Worm (Caenorhabditis elegans) whole organism, young adult: ENCODE measurements around the gene C26E6.12.
A peak's percentile ranks its signal among the peaks of the same experiment; 100 is the strongest.

ENCODE experiments used
- B0019.2 ChIP-seq: fragments of 200-800 bp; sonication (Bioruptor generic); conservative IDR thresholded peaks from 2 replicates; pipeline ENCODE4 v1.3.6; 2022; ENCODE audit warnings: missing genetic modification reagents, missing genetic modification characterization, missing compliant biosample characterization
- B0035.1 ChIP-seq: sonication (generic microtip); optimal IDR thresholded peaks from 2 replicates; lab custom pipeline; 2016; ENCODE audit warnings: missing genetic modification characterization, mild to moderate bottlenecking, missing compliant biosample characterization, missing genotype, missing genetic modification reagents
- B0261.1 ChIP-seq: sonication (generic microtip); optimal IDR thresholded peaks from 2 replicates; lab custom pipeline; 2016; ENCODE audit warnings: mild to moderate bottlenecking, missing genetic modification characterization, moderate library complexity, missing compliant biosample characterization
- F22D6.2 ChIP-seq: sonication (generic microtip); optimal IDR thresholded peaks from 2 replicates; lab custom pipeline; 2016; ENCODE audit warnings: mild to moderate bottlenecking, missing genetic modification characterization, missing compliant biosample characterization
- F39B2.1 ChIP-seq: fragments of 200-800 bp; sonication (Bioruptor generic); IDR thresholded peaks from 2 replicates; pipeline ENCODE4 v1.3.6; 2022; ENCODE audit warnings: missing genetic modification reagents, missing genetic modification characterization, missing compliant biosample characterization
- F57C9.4 ChIP-seq: sonication (generic microtip); optimal IDR thresholded peaks from 2 replicates; lab custom pipeline; 2017; ENCODE audit warnings: mild to moderate bottlenecking, missing genetic modification characterization, missing compliant biosample characterization
- T26A5.8 ChIP-seq: sonication (generic microtip); optimal IDR thresholded peaks from 2 replicates; lab custom pipeline; 2016; ENCODE audit warnings: missing genetic modification characterization, missing compliant biosample characterization
- Y53G8AR.9 ChIP-seq: fragments of 200-800 bp; sonication (Bioruptor generic); conservative IDR thresholded peaks from 2 replicates; pipeline ENCODE4 v1.3.6; 2022; ENCODE audit warnings: missing genetic modification reagents, missing genetic modification characterization, missing compliant biosample characterization
- Y56A3A.18 ChIP-seq: fragments of 200-800 bp; sonication (Bioruptor generic); IDR thresholded peaks from 2 replicates; pipeline ENCODE4 v1.3.6; 2022; ENCODE audit warnings: missing genetic modification reagents, missing genetic modification characterization, missing compliant biosample characterization
- Y79H2A.3 ChIP-seq: fragments of 200-800 bp; sonication (Bioruptor generic); conservative IDR thresholded peaks from 2 replicates; pipeline ENCODE4 v1.3.6; 2022; ENCODE audit warnings: missing genetic modification reagents, missing genetic modification characterization, missing compliant biosample characterization
- ama-1 ChIP-seq, 3 experiments: fragments of 150-350 bp in 1 of 3; sonication (generic microtip) in 2 of 3; optimal IDR thresholded peaks; 2 replicates each; lab custom pipeline; 2014 to 2018; ENCODE audit warnings: missing biosample characterization in 2 of 3, missing genetic modification characterization in 2 of 3, missing genetic modification reagents in 2 of 3
- attf-3 ChIP-seq: fragments of 200-800 bp; sonication (Bioruptor generic); conservative IDR thresholded peaks from 2 replicates; pipeline ENCODE4 v1.3.6; 2022; ENCODE audit warnings: missing genetic modification reagents, missing genetic modification characterization, missing compliant biosample characterization
- ceh-58 ChIP-seq: fragments of 200-800 bp; sonication (Bioruptor generic); IDR thresholded peaks from 2 replicates; pipeline ENCODE4 v1.3.6; 2022; ENCODE audit warnings: missing genetic modification characterization, missing compliant biosample characterization
- dpff-1 ChIP-seq: sonication (generic microtip); optimal IDR thresholded peaks from 2 replicates; lab custom pipeline; 2017; ENCODE audit warnings: mild to moderate bottlenecking, missing genetic modification characterization, missing compliant biosample characterization
- efl-1 ChIP-seq: fragments of 150-350 bp; optimal IDR thresholded peaks from 2 replicates; lab custom pipeline; 2014; ENCODE audit warnings: missing biosample characterization, missing genetic modification reagents, missing genetic modification characterization
- egl-44 ChIP-seq: fragments of 200-800 bp; sonication (Bioruptor generic); IDR thresholded peaks from 2 replicates; pipeline ENCODE4 v1.3.6; 2022; ENCODE audit warnings: missing genetic modification reagents, missing genetic modification characterization, missing compliant biosample characterization
- ekl-4 ChIP-seq: fragments of 200-800 bp; sonication (Bioruptor generic); IDR thresholded peaks from 2 replicates; pipeline ENCODE4 v1.3.6; 2022; ENCODE audit warnings: missing genetic modification reagents, missing genetic modification characterization, missing compliant biosample characterization
- gei-17 ChIP-seq: fragments of 200-800 bp; sonication (Bioruptor generic); optimal IDR thresholded peaks from 2 replicates; lab custom pipeline; 2018; ENCODE audit warnings: mild to moderate bottlenecking, missing genetic modification characterization, missing compliant biosample characterization
- hlh-26 ChIP-seq: fragments of 200-800 bp; sonication (Bioruptor generic); conservative IDR thresholded peaks from 2 replicates; pipeline ENCODE4 v1.3.6; 2022; ENCODE audit warnings: missing genetic modification reagents, missing genetic modification characterization, missing compliant biosample characterization
- hmg-1.2 ChIP-seq: fragments of 200-800 bp; sonication (Bioruptor generic); IDR thresholded peaks from 2 replicates; pipeline ENCODE4 v1.3.6; 2022; ENCODE audit warnings: missing genetic modification reagents, missing genetic modification characterization, missing compliant biosample characterization
- lag-1 ChIP-seq: fragments of 200-800 bp; sonication (Bioruptor generic); IDR thresholded peaks from 2 replicates; pipeline ENCODE4 v1.3.6; 2022; ENCODE audit warnings: missing genetic modification reagents, missing genetic modification characterization, missing compliant biosample characterization
- let-526 ChIP-seq: fragments of 200-800 bp; sonication (Bioruptor generic); IDR thresholded peaks from 2 replicates; pipeline ENCODE4 v1.3.6; 2022; ENCODE audit warnings: missing genetic modification reagents, missing genetic modification characterization, missing compliant biosample characterization
- lin-35 ChIP-seq, 3 experiments: fragments of 150-350 bp in 2 of 3; sonication (generic microtip) in 1 of 3; optimal IDR thresholded peaks; 2 replicates each; lab custom pipeline; 2014 to 2018; ENCODE audit warnings: missing biosample characterization in 3 of 3, missing genetic modification characterization in 3 of 3, missing genetic modification reagents in 3 of 3
- lin-40 ChIP-seq: sonication (generic microtip); optimal IDR thresholded peaks from 2 replicates; lab custom pipeline; 2016; ENCODE audit warnings: missing genetic modification characterization, mild to moderate bottlenecking, missing compliant biosample characterization, missing genotype, missing genetic modification reagents
- lir-1 ChIP-seq: fragments of 200-800 bp; sonication (Bioruptor generic); conservative IDR thresholded peaks from 2 replicates; pipeline ENCODE4 v1.3.6; 2022; ENCODE audit warnings: missing genetic modification reagents, missing genetic modification characterization, missing compliant biosample characterization
- madf-3 ChIP-seq: fragments of 200-800 bp; sonication (Bioruptor generic); IDR thresholded peaks from 2 replicates; pipeline ENCODE4 v1.3.6; 2022; ENCODE audit warnings: missing genetic modification reagents, missing genetic modification characterization, missing compliant biosample characterization
- madf-6 ChIP-seq: fragments of 200-800 bp; sonication (Bioruptor generic); IDR thresholded peaks from 2 replicates; pipeline ENCODE4 v1.3.6; 2022; ENCODE audit warnings: missing genetic modification reagents, missing genetic modification characterization, missing compliant biosample characterization
- pha-4 ChIP-seq: fragments of 150-350 bp; sonication (generic microtip); optimal IDR thresholded peaks from 2 replicates; lab custom pipeline; 2014; ENCODE audit warnings: missing biosample characterization, missing genetic modification reagents, missing genetic modification characterization
- rcor-1 ChIP-seq: fragments of 200-800 bp; sonication (Bioruptor generic); IDR thresholded peaks from 2 replicates; pipeline ENCODE4 v1.3.6; 2022; ENCODE audit warnings: missing genetic modification reagents, missing genetic modification characterization, missing compliant biosample characterization
- rpc-1 ChIP-seq, 2 experiments: fragments of 150-350 bp in 1 of 2; sonication (generic microtip) in 1 of 2; optimal IDR thresholded peaks; 2 replicates each; lab custom pipeline; 2014 to 2018; ENCODE audit warnings: missing biosample characterization in 1 of 2, missing genetic modification characterization in 1 of 2, missing genetic modification reagents in 1 of 2, missing genotype in 1 of 2
- snpc-1.1 ChIP-seq: sonication (generic microtip); optimal IDR thresholded peaks from 2 replicates; lab custom pipeline; 2017; ENCODE audit warnings: missing genetic modification characterization, mild to moderate bottlenecking, missing compliant biosample characterization, antibody characterized with exemption, moderate library complexity, missing genotype, missing genetic modification reagents; ENCODE audit not compliant: insufficient read depth
- snpc-4 ChIP-seq, 5 experiments: fragments of 150-350 bp in 1 of 5; sonication (generic microtip) in 4 of 5; optimal IDR thresholded peaks; 2 replicates each; lab custom pipeline; 2014 to 2018; ENCODE audit warnings: missing genetic modification characterization in 5 of 5, missing biosample characterization in 3 of 5, antibody characterized with exemption in 2 of 5, mild to moderate bottlenecking in 2 of 5, missing compliant biosample characterization in 2 of 5, missing genotype in 2 of 5, moderate library complexity in 2 of 5, missing genetic modification reagents in 1 of 5
- unc-62 ChIP-seq: fragments of 150-350 bp; optimal IDR thresholded peaks from 2 replicates; lab custom pipeline; 2014; ENCODE audit warnings: missing biosample characterization, missing genetic modification reagents, missing genetic modification characterization
- xnd-1 ChIP-seq: sonication (generic microtip); optimal IDR thresholded peaks from 2 replicates; lab custom pipeline; 2016; ENCODE audit warnings: missing genotype, missing genetic modification reagents, missing genetic modification characterization, missing compliant biosample characterization
- zim-3 ChIP-seq: sonication (generic microtip); optimal IDR thresholded peaks from 2 replicates; lab custom pipeline; 2017; ENCODE audit warnings: mild to moderate bottlenecking, missing genetic modification characterization, moderate library complexity, missing compliant biosample characterization
- ztf-22 ChIP-seq: fragments of 200-800 bp; sonication (Bioruptor generic); optimal IDR thresholded peaks from 2 replicates; lab custom pipeline; 2018; ENCODE audit warnings: mild to moderate bottlenecking, missing genetic modification characterization, moderate library complexity, missing compliant biosample characterization
- ztf-25 ChIP-seq: fragments of 200-800 bp; sonication (Bioruptor generic); IDR thresholded peaks from 2 replicates; pipeline ENCODE4 v1.3.6; 2022; ENCODE audit warnings: missing genetic modification reagents, missing genetic modification characterization, missing compliant biosample characterization

Gene C26E6.12

ce11 chrIII:4944213-4944612, 12.2 kb upstream of the C26E6.12 start, which contains the start of gene ntl-9:
Gene ntl-9, plus strand, starts transcription at chrIII:4944513.
- TF ChIP-seq snpc-4 (GFP tag; optimal IDR thresholded peaks at IDR 0.05; lab: Kevin White, UChicago) (no peak), snpc-4 (tag; optimal IDR thresholded peaks at IDR 0.05; lab: Kevin White, UChicago) (no peak), Y56A3A.18 (GFP tag; lab: Robert Waterston, UW) (no peak), unc-62 (GFP tag; lab: Kevin White, UChicago) (no peak), F57C9.4 (no peak), rcor-1 (GFP tag; lab: Robert Waterston, UW) (no peak), zim-3 (tag; lab: Kevin White, UChicago) (no peak)

- no peak for TF ChIP-seq pha-4 (tag; lab: Kevin White, UChicago)
- TF ChIP-seq Y53G8AR.9 (GFP tag; lab: Robert Waterston, UW): 0 out of 2 replicates have a peak, but pooled peaks have one; percentile 17
- no peak for TF ChIP-seq let-526 (GFP tag; lab: Robert Waterston, UW)
- TF ChIP-seq ceh-58 (GFP tag; lab: Robert Waterston, UW): no peak
- no peak for TF ChIP-seq xnd-1
These were observed 7.2 kb upstream of the C26E6.12 start, which contains the start of gene rpb-2 for ce11 chrIII:4939267-4939666. Gene rpb-2, plus strand, starts transcription at chrIII:4939567.

ce11 chrIII:4937022-4937421, 5.0 kb upstream of the C26E6.12 start, which contains the start of gene fsn-1:
Gene fsn-1, plus strand, starts transcription at chrIII:4937322.
- TF ChIP-seq Y53G8AR.9 (GFP tag; lab: Robert Waterston, UW) (0 out of 2 replicates have a peak, but pooled peaks have one; percentile 21), madf-6 (GFP tag; lab: Robert Waterston, UW) (0 out of 2 replicates have a peak, but pooled peaks have one; percentile 37), ceh-58 (GFP tag; lab: Robert Waterston, UW) (no peak), ama-1 (optimal IDR thresholded peaks at IDR 0.05; lab: Kevin White, UChicago) (no peak), ama-1 (GFP tag; optimal IDR thresholded peaks at IDR 0.05; lab: Kevin White, UChicago) (no peak)

ce11 chrIII:4934896-4935628, 3.0 kb upstream of the C26E6.12 start, which contains the start of gene mrps-18C:
Gene mrps-18C, plus strand, starts transcription at chrIII:4935578.
- TF ChIP-seq F39B2.1: no peak
- TF ChIP-seq B0035.1 (tag; lab: Kevin White, UChicago): no peak
- no peak for TF ChIP-seq madf-3
- no peak for TF ChIP-seq Y53G8AR.9 (GFP tag; lab: Robert Waterston, UW)
- no peak for TF ChIP-seq hlh-26 (GFP tag; lab: Robert Waterston, UW)
- TF ChIP-seq gei-17: no peak
- TF ChIP-seq lin-40 (tag; lab: Kevin White, UChicago): no peak
- peak; percentile 92 for TF ChIP-seq attf-3
- peak; percentile 4 for TF ChIP-seq efl-1 (GFP tag; lab: Kevin White, UChicago)
- no peak for TF ChIP-seq egl-44 (GFP tag; lab: Robert Waterston, UW)

ce11 chrIII:4930154-4930679, 1.8 kb downstream of the C26E6.12 start, which contains the start of gene set-2:
Gene set-2, minus strand, starts transcription at chrIII:4930204.
- TF ChIP-seq lir-1 (GFP tag; lab: Robert Waterston, UW): peak; percentile 84
- no peak for TF ChIP-seq B0261.1 (tag; lab: Kevin White, UChicago)
- peak; percentile 72 for TF ChIP-seq B0019.2 (GFP tag; lab: Robert Waterston, UW)
- TF ChIP-seq dpff-1 (tag; lab: Kevin White, UChicago): no peak
- TF ChIP-seq B0035.1 (tag; lab: Kevin White, UChicago): no peak
- no peak for TF ChIP-seq gei-17
- peak; percentile 43 for TF ChIP-seq F22D6.2 (tag; lab: Kevin White, UChicago)
- no peak for TF ChIP-seq rpc-1 (optimal IDR thresholded peaks at IDR 0.05; lab: Kevin White, UChicago)
- no peak for TF ChIP-seq rpc-1 (tag; optimal IDR thresholded peaks at IDR 0.05; lab: Kevin White, UChicago)
- TF ChIP-seq ekl-4 (GFP tag; lab: Robert Waterston, UW): peak; percentile 65; the same call in 1 of the 2 replicates
- TF ChIP-seq ztf-25 (GFP tag; lab: Robert Waterston, UW): peak; percentile 87
- TF ChIP-seq egl-44 (GFP tag; lab: Robert Waterston, UW): peak; percentile 69; the same call in 1 of the 2 replicates
- no peak for TF ChIP-seq ztf-22 (GFP tag; lab: Kevin White, UChicago)
- peak; percentile 40 for TF ChIP-seq snpc-1.1
- TF ChIP-seq lag-1 (GFP tag; lab: Robert Waterston, UW): no peak
- TF ChIP-seq hmg-1.2 (GFP tag; lab: Robert Waterston, UW): peak; percentile 48
- TF ChIP-seq T26A5.8 (tag; lab: Kevin White, UChicago): no peak
- no peak for TF ChIP-seq Y79H2A.3 (GFP tag; lab: Robert Waterston, UW)
- peak; percentile 29 to 89 (median 79) for TF ChIP-seq lin-35 (GFP tag; optimal IDR thresholded peaks at IDR 0.05; lab: Kevin White, UChicago)
- TF ChIP-seq ceh-58 (GFP tag; lab: Robert Waterston, UW): no peak
